Fruit fly (Drosophila melanogaster): ENCODE results near the gene CG12170.

Gene CG12170

DNA sequence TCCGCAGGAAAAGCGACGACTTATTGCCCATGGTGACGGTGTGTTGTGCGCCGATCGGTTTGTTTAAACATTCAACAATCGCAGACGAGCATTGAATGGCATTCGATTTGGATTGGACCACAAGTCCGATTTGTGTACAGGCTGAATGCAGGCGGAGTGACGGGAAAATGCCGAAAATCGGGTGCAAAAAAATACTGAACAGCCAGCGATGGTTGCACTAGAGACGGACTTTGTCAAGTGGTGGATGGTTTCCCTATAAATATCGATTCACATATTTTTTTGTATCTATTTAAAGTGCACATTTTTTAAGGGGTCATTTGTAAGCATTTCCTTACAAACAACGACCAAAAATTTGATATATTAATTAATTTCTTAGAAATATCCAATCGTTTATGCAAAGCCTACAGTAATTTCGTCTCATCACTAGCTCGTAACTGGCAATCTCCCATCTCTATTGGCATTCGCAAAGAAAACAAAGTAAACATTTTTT is 17.7 kb downstream of the CG12170 start, which contains the start of the genes elm and MED27 (continued):
- peak; percentile 86 for TF ChIP-seq CG10979 (tag; optimal IDR thresholded peaks at IDR 0.05)
- TF ChIP-seq D (optimal IDR thresholded peaks at IDR 0.05), result no peak
- peak; percentile 77 for TF ChIP-seq D (GFP tag; optimal IDR thresholded peaks at IDR 0.05)
- TF ChIP-seq CG18476 (GFP tag; optimal IDR thresholded peaks at IDR 0.05), result peak; percentile 92
- peak; percentile 91 for TF ChIP-seq cato (GFP tag; optimal IDR thresholded peaks at IDR 0.05; ENCODE audit: borderline replicate concordance)
- peak in 1 of 2 experiments; percentile 59 for TF ChIP-seq Dfd (GFP tag; optimal IDR thresholded peaks at IDR 0.05)
- peak; percentile 85 for TF ChIP-seq CG12769 (tag; optimal IDR thresholded peaks at IDR 0.05)
- TF ChIP-seq ftz-f1 (GFP tag; optimal IDR thresholded peaks at IDR 0.05), result peak; percentile 85
- peak; percentile 98 for TF ChIP-seq Dll (GFP tag; IDR thresholded peaks at IDR 0.05; ENCODE audit: partially characterized antibody)
- TF ChIP-seq CG12155 (GFP tag; optimal IDR thresholded peaks at IDR 0.05), result peak; percentile 94
- TF ChIP-seq pan (optimal IDR thresholded peaks at IDR 0.05), result no peak
- TF ChIP-seq pan (GFP tag; optimal IDR thresholded peaks at IDR 0.05 in 1 of 2, IDR thresholded peaks at IDR 0.05 in 1 of 2), result peak in 1 of 2 experiments; percentile 89
- peak; percentile 96 for TF ChIP-seq zfh2 (GFP tag; optimal IDR thresholded peaks at IDR 0.05)
- peak; percentile 94 for TF ChIP-seq CG14860 (GFP tag; IDR thresholded peaks at IDR 0.05; ENCODE audit: partially characterized antibody)
- TF ChIP-seq CG3838 (GFP tag; optimal IDR thresholded peaks at IDR 0.05), result peak; percentile 87
- TF ChIP-seq CG14441 (GFP tag; IDR thresholded peaks at IDR 0.05), result peak; percentile 95
- TF ChIP-seq CG18599 (GFP tag; optimal IDR thresholded peaks at IDR 0.05), result peak; percentile 92
- TF ChIP-seq CG31224 (GFP tag; IDR thresholded peaks at IDR 0.05), result peak; percentile 87
- no peak for TF ChIP-seq jing (GFP tag; optimal IDR thresholded peaks at IDR 0.05)
- TF ChIP-seq CG3065 (GFP tag; optimal IDR thresholded peaks at IDR 0.05), result peak; percentile 78
- peak; percentile 83 for TF ChIP-seq ap (GFP tag; IDR thresholded peaks at IDR 0.05)
- peak; percentile 73 for TF ChIP-seq CG1792 (GFP tag; optimal IDR thresholded peaks at IDR 0.05)
- peak; percentile 99 for TF ChIP-seq row (GFP tag; IDR thresholded peaks at IDR 0.05)
- peak; percentile 95 for TF ChIP-seq ind (GFP tag; optimal IDR thresholded peaks at IDR 0.05)
- TF ChIP-seq CG13624 (GFP tag; optimal IDR thresholded peaks at IDR 0.05), result peak; percentile 94
- TF ChIP-seq CG5245 (GFP tag; optimal IDR thresholded peaks at IDR 0.05), result peak; percentile 88
- TF ChIP-seq CG17912 (GFP tag; optimal IDR thresholded peaks at IDR 0.05), result no peak
- no peak for TF ChIP-seq br (optimal IDR thresholded peaks at IDR 0.05)
- peak; percentile 89 for TF ChIP-seq maf-S (GFP tag; optimal IDR thresholded peaks at IDR 0.05)
- TF ChIP-seq Sry-δ (GFP tag; optimal IDR thresholded peaks at IDR 0.05), result peak; percentile 99
- peak; percentile 67 for TF ChIP-seq Asciz (GFP tag; optimal IDR thresholded peaks at IDR 0.05)
- TF ChIP-seq sens-2 (GFP tag; IDR thresholded peaks at IDR 0.05), result peak; percentile 73; the same call in 1 of the 2 replicates
- TF ChIP-seq kah (GFP tag; optimal IDR thresholded peaks at IDR 0.05), result no peak
- peak; percentile 89 for TF ChIP-seq gro (GFP tag; optimal IDR thresholded peaks at IDR 0.05)
- no peak for TF ChIP-seq CTCF (GFP tag; optimal IDR thresholded peaks at IDR 0.05)
- peak; percentile 60; the same call in 1 of the 2 replicates for TF ChIP-seq CG42726 (GFP tag; IDR thresholded peaks at IDR 0.05; ENCODE audit: partially characterized antibody)
- TF ChIP-seq klu (GFP tag; IDR thresholded peaks at IDR 0.05), result peak; percentile 94
- TF ChIP-seq luna (GFP tag; optimal IDR thresholded peaks at IDR 0.05), result peak; percentile 27
- peak; percentile 98 for TF ChIP-seq CG9932 (GFP tag; IDR thresholded peaks at IDR 0.05)
- TF ChIP-seq CG11723 (GFP tag; optimal IDR thresholded peaks at IDR 0.05), result peak; percentile 81
- peak; percentile 70 for TF ChIP-seq Jarid2 (GFP tag; optimal IDR thresholded peaks at IDR 0.05)
- peak; percentile 24 for TF ChIP-seq cg (GFP tag; optimal IDR thresholded peaks at IDR 0.05)
- TF ChIP-seq Drgx (GFP tag; IDR thresholded peaks at IDR 0.05), result peak; percentile 81
- peak; percentile 92 for TF ChIP-seq Dip3 (GFP tag; optimal IDR thresholded peaks at IDR 0.05)
- TF ChIP-seq B-H1 (GFP tag; IDR thresholded peaks at IDR 0.05), result peak; percentile 91
- peak; percentile 94 for TF ChIP-seq al (GFP tag; IDR thresholded peaks at IDR 0.05)
- peak; percentile 86 for TF ChIP-seq cas (GFP tag; IDR thresholded peaks at IDR 0.05)
- peak; percentile 67 for TF ChIP-seq CG11398 (GFP tag; optimal IDR thresholded peaks at IDR 0.05)
- peak; percentile 90 for TF ChIP-seq sqz (GFP tag; optimal IDR thresholded peaks at IDR 0.05)
- peak; percentile 97 for TF ChIP-seq CG4404 (GFP tag; IDR thresholded peaks at IDR 0.05)
- TF ChIP-seq chinmo (GFP tag; IDR thresholded peaks at IDR 0.05; ENCODE audit: partially characterized antibody), result peak; percentile 89; the same call in 2 of the 4 replicates
- peak; percentile 91 for TF ChIP-seq CG7786 (GFP tag; optimal IDR thresholded peaks at IDR 0.05)
- TF ChIP-seq h (optimal IDR thresholded peaks at IDR 0.05), result no peak
